Worm (Caenorhabditis elegans): ENCODE results near the gene ada-2.

DNA sequence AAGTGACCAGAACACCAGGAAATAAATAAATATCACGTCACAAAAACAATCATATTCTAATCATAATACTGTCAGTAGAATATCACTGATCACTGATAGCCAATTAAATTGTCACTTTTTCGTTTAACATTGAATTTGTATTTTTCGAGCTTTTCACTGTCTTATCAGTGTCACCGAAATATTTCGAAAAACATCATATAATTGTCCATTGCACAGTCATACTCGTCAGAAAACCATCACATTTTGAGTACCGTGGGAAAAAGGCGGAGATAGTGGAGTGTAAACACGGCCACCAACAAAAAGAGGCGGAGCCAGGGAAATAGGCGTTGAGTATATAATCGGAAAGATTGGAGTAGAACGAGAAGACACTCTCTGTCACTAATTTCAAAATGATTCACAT, 25.2 kb downstream of the ada-2 start:
- TF ChIP-seq mdl-1 (tag; optimal IDR thresholded peaks at IDR 0.05): no peak
- no peak for TF ChIP-seq ztf-11 (tag; optimal IDR thresholded peaks at IDR 0.05)
- TF ChIP-seq lsy-2 (tag; optimal IDR thresholded peaks at IDR 0.05): no peak
- no peak for TF ChIP-seq nhr-12 (tag; optimal IDR thresholded peaks at IDR 0.05)
- TF ChIP-seq lin-39 (tag; optimal IDR thresholded peaks at IDR 0.05): no peak
- TF ChIP-seq lin-15B (tag; optimal IDR thresholded peaks at IDR 0.05): no peak
- no peak for TF ChIP-seq grh-1 (GFP tag; IDR thresholded peaks at IDR 0.05)

Measured in whole organism, L1 larva.